Worm (Caenorhabditis elegans) whole organism, L4/young adult: Measurements from ENCODE around the gene C34F6.12.
A peak's percentile ranks its signal among the peaks of the same experiment; 100 is the strongest.

Experiments used
- W03F9.2 ChIP-seq: fragments of 150-350 bp; optimal IDR thresholded peaks from 2 replicates; lab custom pipeline; 2014; ENCODE audit warnings: missing biosample characterization, missing genetic modification characterization
- dao-5 ChIP-seq: sonication (generic microtip); optimal IDR thresholded peaks from 2 replicates; lab custom pipeline; 2016; ENCODE audit warnings: missing genotype, missing genetic modification characterization, moderate library complexity, missing compliant biosample characterization
- him-1 ChIP-seq: sonication (generic microtip); optimal IDR thresholded peaks from 2 replicates; lab custom pipeline; 2016; ENCODE audit warnings: missing genotype, missing genetic modification reagents, missing genetic modification characterization, missing compliant biosample characterization

The C34F6.12 gene

ce11 chrX:11243604-11244003 is 17.1 kb upstream of the C34F6.12 start:
- no peak for TF ChIP-seq dao-5
- no peak for TF ChIP-seq him-1 (tag; lab: Kevin White, UChicago)
- no peak for TF ChIP-seq W03F9.2 (tag; lab: Kevin White, UChicago)

- TF ChIP-seq dao-5 = no peak
- TF ChIP-seq him-1 (tag; lab: Kevin White, UChicago) = no peak
- TF ChIP-seq W03F9.2 (tag; lab: Kevin White, UChicago) = no peak
Measured at ce11 chrX:11241479-11241878, 15.0 kb upstream of the C34F6.12 start.

- no peak for TF ChIP-seq him-1 (tag; lab: Kevin White, UChicago)
- TF ChIP-seq dao-5 = no peak
- no peak for TF ChIP-seq W03F9.2 (tag; lab: Kevin White, UChicago)
Measured at ce11 chrX:11240585-11241115, 14.2 kb upstream of the C34F6.12 start, which contains the start of gene C34F6.10. Gene C34F6.10 (minus strand): TSS chrX:11240635.

DNA sequence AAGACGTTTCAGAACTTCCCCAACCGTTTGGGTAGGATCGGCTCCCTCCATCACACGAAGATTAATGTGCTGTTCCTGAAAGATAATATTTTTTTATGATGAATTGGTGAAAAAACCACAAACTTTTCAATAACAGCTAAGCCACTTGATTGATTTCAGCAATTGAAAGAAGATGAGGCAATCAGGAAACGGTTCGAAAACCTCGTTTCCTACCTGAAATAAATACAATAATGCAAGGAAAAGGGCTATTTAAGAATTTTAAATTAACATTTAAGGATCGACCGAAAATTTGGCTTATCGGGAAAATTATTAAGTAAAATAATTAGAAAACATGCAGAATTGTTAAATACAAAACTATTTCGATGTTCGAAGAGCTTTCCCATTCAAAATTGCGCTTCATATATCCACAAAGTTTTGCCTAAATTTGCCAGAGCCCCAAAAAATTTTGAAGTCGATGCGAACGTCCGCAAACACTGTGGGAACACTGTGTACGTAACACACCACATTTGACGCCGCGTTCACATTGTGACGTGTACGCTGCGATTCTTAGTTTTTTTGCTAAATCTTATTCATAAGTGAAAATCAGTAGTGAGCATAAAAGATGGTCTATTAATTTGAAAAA is 3.8 kb downstream of the C34F6.12 start, which contains the start of gene C34F6.9:
Gene C34F6.9, minus strand, starts transcription at position 51 of the 622 bp plus-strand sequence.
- TF ChIP-seq him-1 (tag; lab: Kevin White, UChicago) (no peak), dao-5 (no peak), W03F9.2 (tag; lab: Kevin White, UChicago) (no peak)

DNA sequence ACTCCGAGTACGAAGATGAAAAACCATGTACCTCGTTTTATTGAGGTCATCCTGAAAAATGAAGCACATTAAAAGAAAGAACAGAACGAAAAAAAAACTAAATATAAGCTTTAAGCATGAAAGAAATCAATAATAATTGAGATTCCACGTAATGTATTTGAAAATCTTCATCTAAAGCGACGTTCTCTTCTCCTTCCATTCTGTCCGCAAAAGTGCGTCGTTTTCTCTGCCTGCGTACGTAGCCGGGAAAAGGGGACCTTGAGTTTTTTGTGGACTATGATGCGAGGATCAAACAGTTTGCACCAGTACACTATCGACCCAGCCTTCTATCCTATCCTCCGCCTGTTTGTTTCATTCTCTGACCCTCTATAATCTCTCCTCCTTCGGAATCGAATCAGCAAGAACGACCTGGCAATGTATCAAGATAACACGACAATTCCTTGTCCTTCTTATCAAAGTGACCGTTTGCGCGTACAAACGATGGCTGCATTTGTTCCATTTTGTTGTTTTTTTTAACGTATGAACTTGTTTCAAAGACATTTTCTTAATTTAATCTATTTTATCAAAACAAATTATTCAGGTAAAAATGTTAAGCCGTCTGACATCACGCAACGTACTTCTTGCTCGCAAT is 11.0 kb downstream of the C34F6.12 start, which contains the start of the genes C34F6.7 and idh-2:
Gene C34F6.7, minus strand, starts transcription at position 51 of the 631 bp plus-strand sequence.
Gene idh-2, plus strand, starts transcription at position 581 of the 631 bp plus-strand sequence.
- TF ChIP-seq dao-5 (no peak), W03F9.2 (tag; lab: Kevin White, UChicago) (peak; percentile 18), him-1 (tag; lab: Kevin White, UChicago) (no peak)

DNA sequence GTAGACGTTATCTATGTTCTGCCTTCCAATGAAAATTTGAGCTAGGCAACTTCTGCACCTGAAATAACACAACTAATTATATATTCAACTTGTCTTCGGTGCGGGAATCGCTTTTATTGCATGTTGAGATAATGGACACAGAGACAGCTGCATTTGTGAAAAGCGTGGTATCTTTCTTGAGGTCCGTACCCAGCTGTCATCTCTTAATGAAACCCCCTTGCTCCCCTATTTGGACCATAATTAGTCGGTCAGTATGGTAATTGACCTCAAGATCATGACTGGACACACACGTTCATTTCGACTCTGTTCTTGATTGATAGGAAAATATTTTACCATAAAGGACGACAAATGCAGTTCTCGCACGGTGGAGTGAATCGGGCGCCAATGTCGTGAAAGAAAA is 15.1 kb downstream of the C34F6.12 start:
- TF ChIP-seq W03F9.2 (tag; lab: Kevin White, UChicago) (no peak), dao-5 (no peak), him-1 (tag; lab: Kevin White, UChicago) (no peak)

DNA sequence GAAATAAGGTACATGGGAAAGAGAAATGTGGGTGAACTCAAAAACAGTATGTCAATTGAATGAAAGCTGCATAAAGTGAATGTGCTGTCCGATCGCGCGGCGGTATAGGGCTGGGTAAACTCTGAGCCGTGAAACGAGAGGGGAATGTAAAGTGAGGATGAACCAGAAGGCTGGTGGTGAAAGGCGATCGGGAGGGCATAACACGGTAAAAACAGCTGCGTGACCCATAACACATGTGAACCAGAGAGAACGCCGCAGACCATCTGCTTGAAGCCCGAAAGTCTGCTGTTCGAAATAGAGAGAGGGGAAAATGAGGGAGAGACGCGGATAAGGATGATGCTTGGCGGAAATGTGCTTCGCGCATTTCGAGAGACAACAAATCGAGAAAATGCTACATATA is 16.1 kb downstream of the C34F6.12 start:
- no peak for TF ChIP-seq W03F9.2 (tag; lab: Kevin White, UChicago)
- no peak for TF ChIP-seq dao-5
- TF ChIP-seq him-1 (tag; lab: Kevin White, UChicago) = no peak

ce11 chrX:11208788-11209187 is 17.7 kb downstream of the C34F6.12 start, which contains the start of gene C34F6.5:
Gene C34F6.5 (minus strand): TSS chrX:11208888.
- no peak for TF ChIP-seq him-1 (tag; lab: Kevin White, UChicago)
- TF ChIP-seq W03F9.2 (tag; lab: Kevin White, UChicago) = no peak
- TF ChIP-seq dao-5 = no peak

ce11 chrX:11206953-11207352 is 19.5 kb downstream of the C34F6.12 start, which contains the start of gene hst-2:
Gene hst-2 (minus strand): TSS chrX:11207155.
- TF ChIP-seq dao-5 = no peak
- TF ChIP-seq W03F9.2 (tag; lab: Kevin White, UChicago) = peak; percentile 46
- peak; percentile 42 for TF ChIP-seq him-1 (tag; lab: Kevin White, UChicago)

DNA sequence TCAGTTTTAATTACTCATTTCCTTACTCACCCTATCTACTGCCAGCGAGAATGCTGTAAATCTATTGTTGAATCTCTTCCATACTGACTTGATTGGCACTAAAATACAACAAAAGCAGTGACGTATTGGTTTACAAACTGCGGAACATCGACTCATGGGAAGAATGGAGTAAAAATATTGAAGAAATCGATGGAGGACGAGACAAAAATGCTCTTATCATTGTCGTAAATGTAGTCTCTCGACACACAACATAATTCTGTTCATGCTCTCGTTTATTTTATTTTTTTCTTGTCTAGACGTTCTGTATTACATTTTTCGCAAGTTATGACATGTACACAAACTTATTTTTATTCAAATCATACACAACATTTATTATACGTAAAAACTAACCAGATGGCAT is 22.7 kb downstream of the C34F6.12 start, which contains the start of gene C34F6.11:
Gene C34F6.11, minus strand, starts transcription at position 160 of the 400 bp plus-strand sequence.
- TF ChIP-seq W03F9.2 (tag; lab: Kevin White, UChicago) (no peak), dao-5 (no peak), him-1 (tag; lab: Kevin White, UChicago) (no peak)

- TF ChIP-seq dao-5 = no peak
- TF ChIP-seq him-1 (tag; lab: Kevin White, UChicago) = no peak
- no peak for TF ChIP-seq W03F9.2 (tag; lab: Kevin White, UChicago)
Measured at ce11 chrX:11201165-11201564, 25.3 kb downstream of the C34F6.12 start, which contains the start of gene col-179. Gene col-179 (plus strand): TSS chrX:11201465.

ce11 chrX:11199155-11199554 is 27.3 kb downstream of the C34F6.12 start, which contains the start of gene col-178:
Gene col-178 (plus strand): TSS chrX:11199455.
- TF ChIP-seq dao-5 = no peak
- no peak for TF ChIP-seq him-1 (tag; lab: Kevin White, UChicago)
- no peak for TF ChIP-seq W03F9.2 (tag; lab: Kevin White, UChicago)

DNA sequence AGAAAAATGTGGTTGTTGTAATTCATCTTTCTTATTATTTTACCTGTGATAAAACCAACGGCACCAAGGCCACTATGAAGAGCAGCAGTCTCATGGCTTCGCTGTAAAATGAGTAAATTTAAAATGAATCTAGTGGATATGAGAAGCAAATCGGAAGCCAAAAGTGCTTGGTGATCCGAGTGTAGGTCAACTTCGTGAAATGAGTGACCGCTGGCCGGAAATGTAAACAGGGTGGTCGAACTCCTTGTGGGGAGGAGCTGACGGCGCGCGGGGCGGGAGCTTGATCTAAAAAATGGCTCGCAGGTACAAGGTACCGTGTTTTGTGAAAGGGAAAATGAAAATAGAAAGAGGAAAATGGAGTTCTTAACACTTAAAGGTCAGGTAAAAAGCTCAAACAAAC is 29.8 kb downstream of the C34F6.12 start, which contains the start of gene C34F6.1:
Gene C34F6.1, minus strand, starts transcription at position 101 of the 400 bp plus-strand sequence.
- TF ChIP-seq him-1 (tag; lab: Kevin White, UChicago) = no peak
- TF ChIP-seq dao-5 = no peak
- no peak for TF ChIP-seq W03F9.2 (tag; lab: Kevin White, UChicago)
